Worm (Caenorhabditis elegans) whole organism, L2 larva: ENCODE measurements around the gene F54D5.2.

Experiments
- C34F6.9 ChIP-seq: fragments of 150-350 bp; optimal IDR thresholded peaks from 2 replicates; lab custom pipeline; 2014; ENCODE audit warnings: missing biosample characterization, missing genetic modification characterization
- F13H6.1 ChIP-seq: sonication (generic microtip); optimal IDR thresholded peaks from 2 replicates; lab custom pipeline; 2016; ENCODE audit warnings: missing genetic modification characterization, missing compliant biosample characterization
- R02D3.7 ChIP-seq: fragments of 150-350 bp; optimal IDR thresholded peaks from 2 replicates; lab custom pipeline; 2014; ENCODE audit warnings: missing biosample characterization, missing genetic modification characterization
- Y55F3AM.14 ChIP-seq: fragments of 200-800 bp; sonication (Bioruptor generic); optimal IDR thresholded peaks from 2 replicates; lab custom pipeline; 2018; ENCODE audit warnings: mild to moderate bottlenecking, missing genetic modification characterization, missing compliant biosample characterization
- ZK546.5 ChIP-seq: sonication (generic microtip); optimal IDR thresholded peaks from 2 replicates; lab custom pipeline; 2017; ENCODE audit warnings: missing biosample characterization, missing genetic modification characterization
- alr-1 ChIP-seq: fragments of 150-350 bp; optimal IDR thresholded peaks from 2 replicates; lab custom pipeline; 2014; ENCODE audit warnings: missing biosample characterization, missing genetic modification characterization
- aly-2 ChIP-seq: fragments of 150-350 bp; optimal IDR thresholded peaks from 2 replicates; lab custom pipeline; 2014; ENCODE audit warnings: missing biosample characterization, missing genetic modification characterization
- ama-1 ChIP-seq: fragments of 150-350 bp; optimal IDR thresholded peaks from 2 replicates; lab custom pipeline; 2018; ENCODE audit warnings: inconsistent platforms
- blmp-1 ChIP-seq: sonication (generic microtip); optimal IDR thresholded peaks from 2 replicates; lab custom pipeline; 2017; ENCODE audit warnings: missing genetic modification characterization, mild to moderate bottlenecking, missing compliant biosample characterization, antibody characterized with exemption, moderate library complexity; ENCODE audit not compliant: insufficient read depth
- ceh-16 ChIP-seq: fragments of 150-350 bp; optimal IDR thresholded peaks from 2 replicates; lab custom pipeline; 2014; ENCODE audit warnings: missing biosample characterization, missing genetic modification characterization
- ceh-82 ChIP-seq: fragments of 150-350 bp; optimal IDR thresholded peaks from 2 replicates; lab custom pipeline; 2014; ENCODE audit warnings: missing biosample characterization, missing genetic modification characterization
- crh-2 ChIP-seq: sonication (generic microtip); optimal IDR thresholded peaks from 2 replicates; lab custom pipeline; 2017; ENCODE audit warnings: missing biosample characterization, missing genetic modification characterization
- dmd-4 ChIP-seq: sonication (generic microtip); optimal IDR thresholded peaks from 2 replicates; lab custom pipeline; 2017; ENCODE audit warnings: missing biosample characterization, missing genetic modification characterization
- egl-27 ChIP-seq: sonication (generic microtip); optimal IDR thresholded peaks from 3 replicates; lab custom pipeline; 2017; ENCODE audit warnings: missing biosample characterization, missing genetic modification reagents, missing genetic modification characterization
- elt-1 ChIP-seq: fragments of 150-350 bp; optimal IDR thresholded peaks from 2 replicates; lab custom pipeline; 2014; ENCODE audit warnings: missing biosample characterization, missing genetic modification characterization
- elt-3 ChIP-seq: sonication (generic microtip); optimal IDR thresholded peaks from 2 replicates; lab custom pipeline; 2017; ENCODE audit warnings: missing biosample characterization, missing genetic modification characterization
- fos-1 ChIP-seq: fragments of 150-350 bp; optimal IDR thresholded peaks from 2 replicates; lab custom pipeline; 2014; ENCODE audit warnings: missing biosample characterization, missing genetic modification characterization
- gmeb-1 ChIP-seq: fragments of 150-350 bp; optimal IDR thresholded peaks from 2 replicates; lab custom pipeline; 2014; ENCODE audit warnings: missing biosample characterization, missing genetic modification characterization
- lin-11 ChIP-seq: fragments of 150-350 bp; sonication (generic microtip); optimal IDR thresholded peaks from 2 replicates; lab custom pipeline; 2014; ENCODE audit warnings: missing biosample characterization, missing genetic modification characterization, inconsistent platforms, mixed read lengths
- lin-13 ChIP-seq: fragments of 150-350 bp; optimal IDR thresholded peaks from 2 replicates; lab custom pipeline; 2014; ENCODE audit warnings: missing biosample characterization, missing genetic modification reagents, missing genetic modification characterization
- lin-39 ChIP-seq: fragments of 150-350 bp; optimal IDR thresholded peaks from 2 replicates; lab custom pipeline; 2014; ENCODE audit warnings: missing biosample characterization, missing genetic modification reagents, missing genetic modification characterization
- lsy-2 ChIP-seq, 2 experiments: fragments of 150-350 bp in 1 of 2; sonication (generic microtip) in 1 of 2; optimal IDR thresholded peaks; 2 replicates each; lab custom pipeline; 2014 to 2017; ENCODE audit warnings: missing biosample characterization in 2 of 2, missing genetic modification characterization in 2 of 2
- mab-5 ChIP-seq: fragments of 150-350 bp; optimal IDR thresholded peaks from 2 replicates; lab custom pipeline; 2014; ENCODE audit warnings: missing biosample characterization, missing genetic modification characterization
- mbf-1 ChIP-seq: sonication (generic microtip); optimal IDR thresholded peaks from 2 replicates; lab custom pipeline; 2017; ENCODE audit warnings: missing biosample characterization, missing genetic modification characterization
- mdl-1 ChIP-seq, 2 experiments: fragments of 150-350 bp in 1 of 2; sonication (generic microtip) in 1 of 2; optimal IDR thresholded peaks; 2 replicates each; lab custom pipeline; 2017; ENCODE audit warnings: missing biosample characterization in 2 of 2, missing genetic modification characterization in 2 of 2
- nhr-10 ChIP-seq: sonication (generic microtip); optimal IDR thresholded peaks from 2 replicates; lab custom pipeline; 2017; ENCODE audit warnings: missing biosample characterization, missing genetic modification characterization
- nhr-11 ChIP-seq: fragments of 150-350 bp; optimal IDR thresholded peaks from 2 replicates; lab custom pipeline; 2014; ENCODE audit warnings: missing biosample characterization, missing genetic modification characterization
- nhr-12 ChIP-seq: fragments of 150-350 bp; optimal IDR thresholded peaks from 2 replicates; lab custom pipeline; 2014; ENCODE audit warnings: missing biosample characterization, missing genetic modification characterization
- nhr-129 ChIP-seq: fragments of 150-350 bp; optimal IDR thresholded peaks from 2 replicates; lab custom pipeline; 2014; ENCODE audit warnings: missing biosample characterization, missing genetic modification characterization
- nhr-21 ChIP-seq: fragments of 150-350 bp; optimal IDR thresholded peaks from 2 replicates; lab custom pipeline; 2014; ENCODE audit warnings: missing biosample characterization, missing genetic modification characterization
- nhr-23 ChIP-seq: fragments of 150-350 bp; optimal IDR thresholded peaks from 2 replicates; lab custom pipeline; 2014; ENCODE audit warnings: missing biosample characterization, missing genetic modification reagents, missing genetic modification characterization
- nhr-237 ChIP-seq: fragments of 150-350 bp; optimal IDR thresholded peaks from 2 replicates; lab custom pipeline; 2014; ENCODE audit warnings: missing biosample characterization, missing genetic modification characterization
- nhr-25 ChIP-seq: fragments of 150-350 bp; sonication (generic microtip); optimal IDR thresholded peaks from 3 replicates; lab custom pipeline; 2014; ENCODE audit warnings: missing biosample characterization, missing genetic modification characterization
- nhr-6 ChIP-seq: fragments of 150-350 bp; optimal IDR thresholded peaks from 2 replicates; lab custom pipeline; 2014; ENCODE audit warnings: missing biosample characterization, missing genetic modification characterization
- nhr-77 ChIP-seq: fragments of 150-350 bp; optimal IDR thresholded peaks from 2 replicates; lab custom pipeline; 2014; ENCODE audit warnings: missing biosample characterization, missing genetic modification characterization
- peb-1 ChIP-seq: fragments of 150-350 bp; optimal IDR thresholded peaks from 2 replicates; lab custom pipeline; 2014; ENCODE audit warnings: missing biosample characterization, missing genetic modification characterization
- sem-4 ChIP-seq: fragments of 150-350 bp; optimal IDR thresholded peaks from 2 replicates; lab custom pipeline; 2014; ENCODE audit warnings: missing biosample characterization, missing genetic modification reagents, missing genetic modification characterization
- skn-1 ChIP-seq: sonication (generic microtip); optimal IDR thresholded peaks from 2 replicates; lab custom pipeline; 2017; ENCODE audit warnings: missing biosample characterization, missing genetic modification characterization
- sma-3 ChIP-seq: sonication (generic microtip); optimal IDR thresholded peaks from 2 replicates; lab custom pipeline; 2016; ENCODE audit warnings: missing genetic modification reagents, missing genetic modification characterization, missing compliant biosample characterization
- sma-9 ChIP-seq, 2 experiments: fragments of 150-350 bp in 1 of 2; sonication (generic microtip) in 1 of 2; optimal IDR thresholded peaks; 2 replicates each; lab custom pipeline; 2014 to 2016; ENCODE audit warnings: missing genetic modification characterization in 2 of 2, mild to moderate bottlenecking in 1 of 2, missing biosample characterization in 1 of 2, missing compliant biosample characterization in 1 of 2, missing genetic modification reagents in 1 of 2, moderate library complexity in 1 of 2
- snpc-4 ChIP-seq: fragments of 150-350 bp; optimal IDR thresholded peaks from 2 replicates; lab custom pipeline; 2014; ENCODE audit warnings: missing biosample characterization, missing genetic modification characterization
- unc-39 ChIP-seq: fragments of 150-350 bp; optimal IDR thresholded peaks from 2 replicates; lab custom pipeline; 2014; ENCODE audit warnings: missing biosample characterization, missing genetic modification characterization
- unc-55 ChIP-seq: fragments of 150-350 bp; sonication (generic microtip); optimal IDR thresholded peaks from 3 replicates; lab custom pipeline; 2014; ENCODE audit warnings: missing biosample characterization, missing genetic modification reagents, missing genetic modification characterization
- unc-62 ChIP-seq: fragments of 150-350 bp; optimal IDR thresholded peaks from 2 replicates; lab custom pipeline; 2014; ENCODE audit warnings: missing biosample characterization, missing genetic modification reagents, missing genetic modification characterization
- zag-1 ChIP-seq: fragments of 150-350 bp; optimal IDR thresholded peaks from 2 replicates; lab custom pipeline; 2014; ENCODE audit warnings: missing biosample characterization, missing genetic modification characterization
- ztf-1 ChIP-seq: fragments of 200-800 bp; sonication (Bioruptor generic); conservative IDR thresholded peaks from 2 replicates; pipeline ENCODE4 v1.3.6; 2022; ENCODE audit warnings: missing genetic modification characterization, missing compliant biosample characterization
- ztf-11 ChIP-seq: sonication (generic microtip); optimal IDR thresholded peaks from 2 replicates; lab custom pipeline; 2017; ENCODE audit warnings: missing biosample characterization, missing genetic modification characterization
- ztf-4 ChIP-seq: fragments of 150-350 bp; optimal IDR thresholded peaks from 2 replicates; lab custom pipeline; 2014; ENCODE audit warnings: missing biosample characterization, missing genetic modification characterization

The F54D5.2 gene

DNA sequence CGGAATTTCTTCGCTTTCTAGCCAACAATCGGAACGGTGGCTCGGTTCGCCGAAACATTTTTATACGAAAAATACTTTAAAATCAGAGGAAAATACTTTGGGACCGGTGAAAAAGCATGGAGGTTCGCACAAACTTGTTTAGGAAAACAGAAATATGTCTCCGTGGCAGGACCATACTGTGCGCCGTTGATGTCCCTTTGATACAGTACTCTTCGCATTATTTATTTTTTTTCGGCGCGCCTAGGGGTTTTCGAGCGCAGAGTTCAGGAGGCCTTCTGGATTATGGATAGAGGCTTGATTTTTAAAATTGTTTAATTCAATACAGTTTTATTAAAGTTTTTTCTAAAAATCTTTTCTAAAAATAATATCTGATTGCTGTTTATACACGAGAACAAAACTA lies 28.3 kb upstream of the F54D5.2 start, which contains the start of gene F54D5.9:
Gene F54D5.9, minus strand, starts transcription at position 115 of the 400 bp plus-strand sequence.
- TF ChIP-seq ztf-1 (no peak), ceh-16 (tag; lab: Kevin White, UChicago) (no peak), nhr-11 (no peak), mbf-1 (tag; lab: Kevin White, UChicago) (no peak), F13H6.1 (no peak), R02D3.7 (tag; lab: Kevin White, UChicago) (no peak), ceh-82 (no peak), lin-11 (tag; lab: Kevin White, UChicago) (no peak), fos-1 (tag; lab: Kevin White, UChicago) (no peak), mdl-1 (tag; optimal IDR thresholded peaks at IDR 0.05; lab: Kevin White, UChicago) (no peak), lsy-2 (tag; optimal IDR thresholded peaks at IDR 0.05; lab: Kevin White, UChicago) (no peak), unc-55 (GFP tag; lab: Kevin White, UChicago) (no peak)

DNA sequence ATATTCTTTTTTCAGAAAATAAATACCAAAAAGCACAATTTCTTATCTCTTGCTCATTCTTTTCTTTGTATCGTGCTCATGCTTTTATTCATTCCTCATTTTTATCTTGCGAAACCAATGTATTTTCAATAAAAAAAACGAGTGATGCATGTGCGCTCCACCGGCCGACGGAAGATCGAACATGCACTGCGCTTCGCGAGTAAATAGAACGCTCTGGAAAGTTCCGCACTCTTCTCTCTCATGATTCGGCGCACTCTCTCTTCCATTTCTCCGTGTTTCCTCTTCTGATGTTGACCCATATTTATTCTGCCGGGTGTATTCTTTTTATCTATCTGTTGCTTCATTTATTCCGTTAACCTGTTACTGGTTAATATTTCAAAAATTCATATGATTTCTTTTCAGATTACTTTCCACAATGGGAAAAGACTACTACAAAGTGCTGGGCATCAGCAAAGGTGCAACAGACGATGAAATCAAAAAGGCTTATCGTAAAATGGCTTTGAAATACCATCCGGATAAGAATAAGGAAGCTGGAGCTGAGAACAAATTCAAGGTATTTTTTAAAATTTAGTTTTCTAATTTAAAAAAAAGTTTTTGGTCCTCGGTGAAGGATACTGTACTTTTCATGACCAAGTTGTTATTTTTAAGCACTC lies 27.6 kb upstream of the F54D5.2 start, which contains the start of gene dnj-13:
Gene dnj-13, plus strand, starts transcription at position 403 of the 653 bp plus-strand sequence.
- TF ChIP-seq sem-4 (tag; lab: Kevin White, UChicago), result peak; percentile 96
- peak; percentile 78 for TF ChIP-seq snpc-4 (tag; lab: Kevin White, UChicago)
- peak; percentile 30 for TF ChIP-seq lin-39
- peak; percentile 81 for TF ChIP-seq fos-1 (tag; lab: Kevin White, UChicago)
- TF ChIP-seq Y55F3AM.14 (GFP tag; lab: Kevin White, UChicago), result peak; percentile 94
- TF ChIP-seq gmeb-1 (tag; lab: Kevin White, UChicago), result peak; percentile 90
- TF ChIP-seq F13H6.1, result peak; percentile 96
- no peak for TF ChIP-seq nhr-12 (tag; lab: Kevin White, UChicago)
- peak; percentile 92 for TF ChIP-seq C34F6.9
- peak; percentile 86 for TF ChIP-seq nhr-129
- TF ChIP-seq blmp-1 (tag; lab: Kevin White, UChicago), result peak; percentile 66
- peak; percentile 7 for TF ChIP-seq alr-1 (tag; lab: Kevin White, UChicago)
- peak; percentile 87 for TF ChIP-seq nhr-25 (tag; lab: Kevin White, UChicago)
- peak; percentile 70 for TF ChIP-seq zag-1 (tag; lab: Kevin White, UChicago)
- peak; percentile 89 to 92 for TF ChIP-seq lsy-2 (tag; optimal IDR thresholded peaks at IDR 0.05; lab: Kevin White, UChicago)
- peak; percentile 82 for TF ChIP-seq nhr-10 (tag; lab: Kevin White, UChicago)
- peak; percentile 92 for TF ChIP-seq lin-13 (GFP tag; lab: Kevin White, UChicago)
- TF ChIP-seq unc-55 (GFP tag; lab: Kevin White, UChicago), result peak; percentile 95
- peak; percentile 88 for TF ChIP-seq lin-11 (tag; lab: Kevin White, UChicago)
- peak; percentile 88 for TF ChIP-seq ama-1 (lab: Kevin White, UChicago)
- TF ChIP-seq crh-2, result peak; percentile 93
- no peak for TF ChIP-seq aly-2
- peak; percentile 97 for TF ChIP-seq sma-9 (GFP tag; optimal IDR thresholded peaks at IDR 0.05; lab: Kevin White, UChicago)
- TF ChIP-seq sma-9 (tag; optimal IDR thresholded peaks at IDR 0.05; lab: Kevin White, UChicago), result no peak
- TF ChIP-seq ztf-1, result no peak
- TF ChIP-seq mab-5 (tag; lab: Kevin White, UChicago), result peak; percentile 91
- TF ChIP-seq ZK546.5 (tag; lab: Kevin White, UChicago), result peak; percentile 38
- TF ChIP-seq ztf-4 (tag; lab: Kevin White, UChicago), result peak; percentile 89
- peak; percentile 58 for TF ChIP-seq ceh-16 (tag; lab: Kevin White, UChicago)
- TF ChIP-seq mdl-1 (tag; optimal IDR thresholded peaks at IDR 0.05; lab: Kevin White, UChicago), result peak; percentile 53 to 78
- TF ChIP-seq elt-3, result no peak
- TF ChIP-seq peb-1 (tag; lab: Kevin White, UChicago), result no peak
- no peak for TF ChIP-seq unc-39 (tag; lab: Kevin White, UChicago)
- TF ChIP-seq ztf-11 (tag; lab: Kevin White, UChicago), result no peak
- no peak for TF ChIP-seq mbf-1 (tag; lab: Kevin White, UChicago)
- TF ChIP-seq sma-3 (GFP tag; lab: Kevin White, UChicago), result peak; percentile 98
- TF ChIP-seq dmd-4 (tag; lab: Kevin White, UChicago), result peak; percentile 14
- peak; percentile 43 for TF ChIP-seq nhr-237 (tag; lab: Kevin White, UChicago)
- peak; percentile 76 for TF ChIP-seq egl-27
- no peak for TF ChIP-seq nhr-23
- peak; percentile 90 for TF ChIP-seq nhr-21 (tag; lab: Kevin White, UChicago)
- TF ChIP-seq R02D3.7 (tag; lab: Kevin White, UChicago), result peak; percentile 52
- TF ChIP-seq nhr-11, result no peak
- peak; percentile 54 for TF ChIP-seq ceh-82
- peak; percentile 61 for TF ChIP-seq skn-1 (tag; lab: Kevin White, UChicago)
- TF ChIP-seq nhr-6 (tag; lab: Kevin White, UChicago), result peak; percentile 89
- TF ChIP-seq unc-62 (GFP tag; lab: Kevin White, UChicago), result peak; percentile 32
- TF ChIP-seq elt-1 (tag; lab: Kevin White, UChicago), result no peak
- peak; percentile 82 for TF ChIP-seq nhr-77 (tag; lab: Kevin White, UChicago)
